Worm (Caenorhabditis elegans): Measurements from ENCODE around the gene C08E3.13.

DNA sequence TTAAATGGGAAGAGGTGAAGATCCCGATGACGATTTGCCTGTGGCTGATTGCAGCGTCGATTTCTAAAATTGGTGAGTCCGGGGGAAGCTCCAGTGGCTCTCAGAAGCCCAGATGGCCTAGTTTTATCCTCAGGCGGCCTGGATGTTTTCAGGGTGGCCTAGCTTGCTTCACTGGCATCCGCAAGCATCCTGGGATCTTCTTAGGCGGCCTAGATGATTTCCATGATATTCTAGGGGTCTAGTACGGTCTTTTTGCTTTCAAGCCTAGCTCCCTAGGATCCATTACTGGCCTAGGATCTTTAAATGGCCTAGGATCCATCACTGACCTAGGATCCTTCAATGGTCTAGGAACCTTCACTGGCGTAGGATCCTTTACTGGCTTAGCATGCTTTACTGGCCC is 38.9 kb upstream of the C08E3.13 start:
- TF ChIP-seq nhr-90 (tag; optimal IDR thresholded peaks at IDR 0.05; ENCODE audit: poor library complexity) (no peak), ama-1 (optimal IDR thresholded peaks at IDR 0.05) (no peak), mep-1 (tag; optimal IDR thresholded peaks at IDR 0.05) (no peak), hlh-17 (GFP tag; optimal IDR thresholded peaks at IDR 0.05; ENCODE audit: borderline replicate concordance) (no peak), nhr-28 (tag; optimal IDR thresholded peaks at IDR 0.05) (no peak)

Data from whole organism, L1 larva.